Fruit fly (Drosophila melanogaster): ENCODE results near the gene MED30.
A peak's percentile ranks its signal among the peaks of the same experiment; 100 is the strongest.

Gene MED30

dm6 chr3L:627819-628601, 25.9 kb downstream of the MED30 start:
- TF ChIP-seq N (GFP tag; optimal IDR thresholded peaks at IDR 0.05): peak; percentile 85
- peak; percentile 28 for TF ChIP-seq HLH106 (tag; optimal IDR thresholded peaks at IDR 0.05)
- TF ChIP-seq brk (GFP tag; optimal IDR thresholded peaks at IDR 0.05): peak; percentile 62
- peak; percentile 41 for TF ChIP-seq woc (GFP tag; optimal IDR thresholded peaks at IDR 0.05)
- TF ChIP-seq lola (GFP tag; optimal IDR thresholded peaks at IDR 0.05): no peak
- peak; percentile 78 for TF ChIP-seq Hr83 (GFP tag; optimal IDR thresholded peaks at IDR 0.05; ENCODE audit: poor library complexity, severe bottlenecking)
- peak; percentile 43 for TF ChIP-seq OdsH (GFP tag; optimal IDR thresholded peaks at IDR 0.05)
- TF ChIP-seq psq (GFP tag; optimal IDR thresholded peaks at IDR 0.05): peak; percentile 67
- peak; percentile 81 for TF ChIP-seq CrebA (GFP tag; optimal IDR thresholded peaks at IDR 0.05; ENCODE audit: borderline replicate concordance)
- peak; percentile 6 for TF ChIP-seq sv (GFP tag; optimal IDR thresholded peaks at IDR 0.05)
- TF ChIP-seq dsf (GFP tag; optimal IDR thresholded peaks at IDR 0.05; ENCODE audit: borderline replicate concordance): no peak
- TF ChIP-seq fru (GFP tag; optimal IDR thresholded peaks at IDR 0.05): peak; percentile 57
- TF ChIP-seq sage (GFP tag; optimal IDR thresholded peaks at IDR 0.05): no peak
- TF ChIP-seq Sp1 (GFP tag; optimal IDR thresholded peaks at IDR 0.05): peak; percentile 31
- TF ChIP-seq Hnf4 (GFP tag; optimal IDR thresholded peaks at IDR 0.05): peak; percentile 48
- no peak for TF ChIP-seq Hr78 (GFP tag; optimal IDR thresholded peaks at IDR 0.05)
- TF ChIP-seq CG9705 (GFP tag; optimal IDR thresholded peaks at IDR 0.05): no peak
- peak; percentile 61 for TF ChIP-seq Rel (GFP tag; optimal IDR thresholded peaks at IDR 0.05)
- TF ChIP-seq Rel (tag; optimal IDR thresholded peaks at IDR 0.05): peak; percentile 94
- no peak for TF ChIP-seq br (GFP tag; optimal IDR thresholded peaks at IDR 0.05)
- no peak for TF ChIP-seq CG32264 (GFP tag; optimal IDR thresholded peaks at IDR 0.05)
- TF ChIP-seq pan (optimal IDR thresholded peaks at IDR 0.05): no peak
- peak; percentile 6 for TF ChIP-seq dmrt93B (GFP tag; optimal IDR thresholded peaks at IDR 0.05)
- TF ChIP-seq Jra (GFP tag; optimal IDR thresholded peaks at IDR 0.05): no peak
- no peak for TF ChIP-seq ey (GFP tag; optimal IDR thresholded peaks at IDR 0.05)
- TF ChIP-seq Dfd (GFP tag; optimal IDR thresholded peaks at IDR 0.05): no peak
- TF ChIP-seq Vsx2 (GFP tag; optimal IDR thresholded peaks at IDR 0.05; ENCODE audit: partially characterized antibody): no peak
- TF ChIP-seq Abd-B (GFP tag; optimal IDR thresholded peaks at IDR 0.05): no peak
- TF ChIP-seq usp (GFP tag; optimal IDR thresholded peaks at IDR 0.05): no peak
- TF ChIP-seq jim (GFP tag; optimal IDR thresholded peaks at IDR 0.05): no peak
- TF ChIP-seq dl (GFP tag; optimal IDR thresholded peaks at IDR 0.05; ENCODE audit: insufficient read depth in 1 of 2, partially characterized antibody in 2 of 2): peak in 1 of 2 experiments; percentile 40
- no peak for TF ChIP-seq tai (GFP tag; optimal IDR thresholded peaks at IDR 0.05)
- peak; percentile 37 for TF ChIP-seq h (GFP tag; optimal IDR thresholded peaks at IDR 0.05)
- TF ChIP-seq GATAd (GFP tag; optimal IDR thresholded peaks at IDR 0.05): no peak
- peak; percentile 19 for TF ChIP-seq Dif (GFP tag; optimal IDR thresholded peaks at IDR 0.05; ENCODE audit: partially characterized antibody)
- TF ChIP-seq foxo (GFP tag; optimal IDR thresholded peaks at IDR 0.05): peak in 1 of 2 experiments; percentile 17
- TF ChIP-seq rgr (GFP tag; optimal IDR thresholded peaks at IDR 0.05): peak; percentile 31
- no peak for TF ChIP-seq Mio (GFP tag; optimal IDR thresholded peaks at IDR 0.05)
- no peak for TF ChIP-seq Myc (optimal IDR thresholded peaks at IDR 0.05)

dm6 chr3L:627370-627769, 26.5 kb downstream of the MED30 start:
- TF ChIP-seq lola (GFP tag; optimal IDR thresholded peaks at IDR 0.05): no peak
- TF ChIP-seq Jra (GFP tag; optimal IDR thresholded peaks at IDR 0.05): no peak
- no peak for TF ChIP-seq N (GFP tag; optimal IDR thresholded peaks at IDR 0.05)
